Worm (Caenorhabditis elegans) whole organism, young adult: ENCODE measurements around the gene skr-8.

ENCODE experiments used
- C06A6.2 ChIP-seq: fragments of 200-800 bp; sonication (Bioruptor generic); conservative IDR thresholded peaks from 2 replicates; pipeline ENCODE4 v1.3.6; 2022; ENCODE audit warnings: missing genetic modification characterization, missing compliant biosample characterization
- ZK185.1 ChIP-seq: sonication (generic microtip); optimal IDR thresholded peaks from 2 replicates; lab custom pipeline; 2016; ENCODE audit warnings: mild to moderate bottlenecking, missing genetic modification characterization, missing compliant biosample characterization; ENCODE audit not compliant: poor library complexity, severe bottlenecking
- ama-1 ChIP-seq, 3 experiments: fragments of 150-350 bp in 1 of 3; sonication (generic microtip) in 2 of 3; optimal IDR thresholded peaks; 2 replicates each; lab custom pipeline; 2014 to 2018; ENCODE audit warnings: missing biosample characterization in 2 of 3, missing genetic modification characterization in 2 of 3, missing genetic modification reagents in 2 of 3
- aptf-2 ChIP-seq: fragments of 200-800 bp; sonication (Bioruptor generic); conservative IDR thresholded peaks from 2 replicates; pipeline ENCODE4 v1.3.6; 2022; ENCODE audit warnings: missing genetic modification reagents, missing genetic modification characterization, missing compliant biosample characterization
- dpl-1 ChIP-seq: fragments of 150-350 bp; optimal IDR thresholded peaks from 2 replicates; lab custom pipeline; 2014; ENCODE audit warnings: missing biosample characterization, missing genetic modification reagents, missing genetic modification characterization
- hlh-12 ChIP-seq: sonication (generic microtip); optimal IDR thresholded peaks from 2 replicates; lab custom pipeline; 2016; ENCODE audit warnings: missing genetic modification characterization, missing compliant biosample characterization
- mes-4 ChIP-seq: sonication (generic microtip); optimal IDR thresholded peaks from 2 replicates; lab custom pipeline; 2016; ENCODE audit warnings: missing genotype, missing genetic modification characterization, missing compliant biosample characterization
- rec-8 ChIP-seq, 2 experiments: sonication (generic microtip); optimal IDR thresholded peaks; 2 replicates each; lab custom pipeline; 2016; ENCODE audit warnings: mild to moderate bottlenecking in 2 of 2, missing genetic modification characterization in 2 of 2, missing genetic modification reagents in 2 of 2, missing genotype in 2 of 2, missing biosample characterization in 1 of 2, missing compliant biosample characterization in 1 of 2, moderate library complexity in 1 of 2
- rpc-1 ChIP-seq, 2 experiments: fragments of 150-350 bp in 1 of 2; sonication (generic microtip) in 1 of 2; optimal IDR thresholded peaks; 2 replicates each; lab custom pipeline; 2014 to 2018; ENCODE audit warnings: missing biosample characterization in 1 of 2, missing genetic modification characterization in 1 of 2, missing genetic modification reagents in 1 of 2, missing genotype in 1 of 2
- snpc-1.3 ChIP-seq: sonication (generic microtip); optimal IDR thresholded peaks from 2 replicates; lab custom pipeline; 2017; ENCODE audit warnings: missing genetic modification characterization, mild to moderate bottlenecking, missing compliant biosample characterization, antibody characterized with exemption, moderate library complexity, missing genotype, missing genetic modification reagents; ENCODE audit not compliant: insufficient read depth
- unc-62 ChIP-seq: fragments of 150-350 bp; optimal IDR thresholded peaks from 2 replicates; lab custom pipeline; 2014; ENCODE audit warnings: missing biosample characterization, missing genetic modification reagents, missing genetic modification characterization

- TF ChIP-seq rpc-1 (optimal IDR thresholded peaks at IDR 0.05; lab: Kevin White, UChicago), result no peak
- no peak for TF ChIP-seq rpc-1 (tag; optimal IDR thresholded peaks at IDR 0.05; lab: Kevin White, UChicago)
- no peak for TF ChIP-seq snpc-1.3 (tag; lab: Kevin White, UChicago)
- no peak for TF ChIP-seq ZK185.1 (tag; lab: Kevin White, UChicago)
- no peak for TF ChIP-seq hlh-12 (tag; lab: Kevin White, UChicago)
- TF ChIP-seq mes-4 (tag; lab: Kevin White, UChicago), result no peak
- no peak for TF ChIP-seq dpl-1 (GFP tag; lab: Kevin White, UChicago)
- TF ChIP-seq ama-1 (optimal IDR thresholded peaks at IDR 0.05; lab: Kevin White, UChicago), result no peak
- TF ChIP-seq ama-1 (GFP tag; optimal IDR thresholded peaks at IDR 0.05; lab: Kevin White, UChicago), result no peak
- no peak for TF ChIP-seq C06A6.2 (GFP tag; lab: Robert Waterston, UW)
- no peak for TF ChIP-seq aptf-2 (GFP tag; lab: Robert Waterston, UW)
- TF ChIP-seq unc-62 (GFP tag; lab: Kevin White, UChicago), result no peak
- no peak for TF ChIP-seq rec-8 (tag; optimal IDR thresholded peaks at IDR 0.05; lab: Kevin White, UChicago)
These were observed 13.4 kb upstream of the skr-8 start for ce11 chrIV:17179071-17179470.
